Fruit fly (Drosophila melanogaster): ENCODE results near the gene CG42659.

dm6 chr2L:18007635-18008034 lies 475 bp downstream of the CG42659 start, which contains the start of the genes CG42634 and CG42635:
- TF ChIP-seq Pif1B (GFP tag; optimal IDR thresholded peaks at IDR 0.05): no peak
- TF ChIP-seq CG15710 (tag; optimal IDR thresholded peaks at IDR 0.05): no peak
- TF ChIP-seq CG14655 (GFP tag; optimal IDR thresholded peaks at IDR 0.05): no peak
- no peak for TF ChIP-seq Snoo (tag; optimal IDR thresholded peaks at IDR 0.05)
- no peak for TF ChIP-seq CG17806 (tag; optimal IDR thresholded peaks at IDR 0.05)
- TF ChIP-seq CG34367 (tag; optimal IDR thresholded peaks at IDR 0.05): no peak
- TF ChIP-seq CG13204 (GFP tag; optimal IDR thresholded peaks at IDR 0.05): no peak

All from whole organism, pupa.